Fruit fly (Drosophila melanogaster) S2 (cell line): ENCODE data around the gene CG43998.

Source experiments
- CG8478 ChIP-seq: fragments of >200 bp; optimal IDR thresholded peaks from 2 replicates; lab custom pipeline; 2018
- CTCF ChIP-seq, 2 experiments: fragments of >200 bp; optimal IDR thresholded peaks; 2 replicates each; lab custom pipeline; 2018

- TF ChIP-seq CG8478 (no peak), CTCF (optimal IDR thresholded peaks at IDR 0.05; lab: Kevin White, UChicago) (no peak)
Measured at dm6 chr3R:23940840-23941364, 12.1 kb upstream of the CG43998 start.
